Worm (Caenorhabditis elegans): Measurements from ENCODE around the gene srh-80.
A peak's percentile ranks its signal among the peaks of the same experiment; 100 is the strongest.

The srh-80 gene

ce11 chrV:251652-252051, 31.9 kb downstream of the srh-80 start, which contains the start of gene oac-39:
Gene oac-39 (minus strand): TSS chrV:251752.
- TF ChIP-seq nhr-11 (tag; optimal IDR thresholded peaks at IDR 0.05) (no peak), zag-1 (tag; optimal IDR thresholded peaks at IDR 0.05) (no peak), nhr-12 (tag; optimal IDR thresholded peaks at IDR 0.05) (no peak), peb-1 (tag; optimal IDR thresholded peaks at IDR 0.05) (no peak), nhr-129 (tag; optimal IDR thresholded peaks at IDR 0.05) (no peak), mbf-1 (tag; optimal IDR thresholded peaks at IDR 0.05) (no peak), R02D3.7 (tag; optimal IDR thresholded peaks at IDR 0.05) (no peak), ama-1 (optimal IDR thresholded peaks at IDR 0.05) (no peak), ceh-82 (tag; optimal IDR thresholded peaks at IDR 0.05) (no peak), elt-1 (tag; optimal IDR thresholded peaks at IDR 0.05) (no peak), lin-13 (GFP tag; optimal IDR thresholded peaks at IDR 0.05) (no peak), egl-27 (tag; optimal IDR thresholded peaks at IDR 0.05) (no peak), sem-4 (tag; optimal IDR thresholded peaks at IDR 0.05) (no peak), ztf-4 (tag; optimal IDR thresholded peaks at IDR 0.05) (no peak), ztf-11 (tag; optimal IDR thresholded peaks at IDR 0.05) (no peak), nhr-237 (tag; optimal IDR thresholded peaks at IDR 0.05) (no peak), sma-9 (GFP tag; optimal IDR thresholded peaks at IDR 0.05) (no peak), sma-9 (tag; optimal IDR thresholded peaks at IDR 0.05) (no peak), unc-55 (GFP tag; optimal IDR thresholded peaks at IDR 0.05) (no peak), ztf-1 (GFP tag; conservative IDR thresholded peaks at IDR 0.05) (no peak)

- TF ChIP-seq ztf-11 (tag; optimal IDR thresholded peaks at IDR 0.05) (no peak), alr-1 (tag; optimal IDR thresholded peaks at IDR 0.05) (no peak), skn-1 (tag; optimal IDR thresholded peaks at IDR 0.05) (no peak), lin-13 (GFP tag; optimal IDR thresholded peaks at IDR 0.05) (no peak), mab-5 (tag; optimal IDR thresholded peaks at IDR 0.05) (no peak), ztf-1 (GFP tag; conservative IDR thresholded peaks at IDR 0.05) (no peak), ama-1 (optimal IDR thresholded peaks at IDR 0.05) (no peak), C34F6.9 (tag; optimal IDR thresholded peaks at IDR 0.05) (no peak), fos-1 (tag; optimal IDR thresholded peaks at IDR 0.05) (no peak)
Observed at ce11 chrV:254591-254990, 34.9 kb downstream of the srh-80 start, which contains the start of gene str-121. Gene str-121 (minus strand): TSS chrV:254691.

ce11 chrV:258730-259129, 39.0 kb downstream of the srh-80 start, which contains the start of gene nhr-204:
Gene nhr-204 (minus strand): TSS chrV:258830.
- no peak for TF ChIP-seq nhr-129 (tag; optimal IDR thresholded peaks at IDR 0.05)
- TF ChIP-seq sem-4 (tag; optimal IDR thresholded peaks at IDR 0.05): no peak
- no peak for TF ChIP-seq nhr-6 (tag; optimal IDR thresholded peaks at IDR 0.05)
- no peak for TF ChIP-seq nhr-21 (tag; optimal IDR thresholded peaks at IDR 0.05)
- TF ChIP-seq ztf-1 (GFP tag; conservative IDR thresholded peaks at IDR 0.05): no peak
- TF ChIP-seq R02D3.7 (tag; optimal IDR thresholded peaks at IDR 0.05): no peak
- TF ChIP-seq unc-39 (tag; optimal IDR thresholded peaks at IDR 0.05): no peak
- TF ChIP-seq nhr-12 (tag; optimal IDR thresholded peaks at IDR 0.05): no peak
- TF ChIP-seq nhr-77 (tag; optimal IDR thresholded peaks at IDR 0.05): no peak
- TF ChIP-seq mbf-1 (tag; optimal IDR thresholded peaks at IDR 0.05): no peak
- TF ChIP-seq lin-39 (tag; optimal IDR thresholded peaks at IDR 0.05): no peak
- no peak for TF ChIP-seq unc-55 (GFP tag; optimal IDR thresholded peaks at IDR 0.05)
- TF ChIP-seq snpc-4 (tag; optimal IDR thresholded peaks at IDR 0.05): no peak
- no peak for TF ChIP-seq aly-2 (tag; optimal IDR thresholded peaks at IDR 0.05)
- no peak for TF ChIP-seq peb-1 (tag; optimal IDR thresholded peaks at IDR 0.05)

ce11 chrV:260334-260733, 40.6 kb downstream of the srh-80 start:
- TF ChIP-seq gmeb-1 (tag; optimal IDR thresholded peaks at IDR 0.05) (peak; percentile 36), peb-1 (tag; optimal IDR thresholded peaks at IDR 0.05) (no peak)

ce11 chrV:265062-265963, 45.6 kb downstream of the srh-80 start:
- peak in 1 of 2 experiments; percentile 52 for TF ChIP-seq mdl-1 (tag; optimal IDR thresholded peaks at IDR 0.05)
- peak; percentile 51 for TF ChIP-seq R02D3.7 (tag; optimal IDR thresholded peaks at IDR 0.05)
